Fruit fly (Drosophila melanogaster) whole organism, embryonic: ENCODE results near the gene sws.

Experiments
- Asciz ChIP-seq: fragments of 200-800 bp; sonication (Bioruptor generic); optimal IDR thresholded peaks from 2 replicates; lab custom pipeline; 2017; ENCODE audit warnings: missing biosample characterization, mild to moderate bottlenecking, missing genetic modification characterization, missing genetic modification reagents
- Atf-2 ChIP-seq: fragments of 200-800 bp; sonication (Bioruptor generic); optimal IDR thresholded peaks from 2 replicates; lab custom pipeline; 2016; ENCODE audit warnings: missing biosample characterization, missing genetic modification characterization
- CG10267 ChIP-seq: fragments of 200-800 bp; sonication (Bioruptor generic); optimal IDR thresholded peaks from 2 replicates; lab custom pipeline; 2018; ENCODE audit warnings: missing biosample characterization, mild to moderate bottlenecking, missing genetic modification characterization, moderate library complexity
- CG10274 ChIP-seq: fragments of 200-800 bp; sonication (Bioruptor generic); optimal IDR thresholded peaks from 3 replicates; lab custom pipeline; 2017; ENCODE audit warnings: missing biosample characterization, mild to moderate bottlenecking, missing genetic modification characterization
- CG11723 ChIP-seq: fragments of 200-800 bp; sonication (Bioruptor generic); optimal IDR thresholded peaks from 2 replicates; lab custom pipeline; 2017; ENCODE audit warnings: missing biosample characterization, mild to moderate bottlenecking, missing genetic modification characterization
- CG12155 ChIP-seq: fragments of 200-800 bp; sonication (Bioruptor generic); optimal IDR thresholded peaks from 3 replicates; lab custom pipeline; 2016; ENCODE audit warnings: missing biosample characterization, missing genetic modification characterization
- CG12219 ChIP-seq: fragments of 200-800 bp; sonication (Bioruptor generic); optimal IDR thresholded peaks from 3 replicates; lab custom pipeline; 2018; ENCODE audit warnings: missing biosample characterization, mild to moderate bottlenecking, missing genetic modification characterization
- CG12391 ChIP-seq: fragments of 200-800 bp; sonication (Bioruptor generic); optimal IDR thresholded peaks from 3 replicates; lab custom pipeline; 2018; ENCODE audit warnings: missing biosample characterization, mild to moderate bottlenecking, missing genetic modification characterization, moderate library complexity
- CG15269 ChIP-seq: fragments of 200-800 bp; sonication (Bioruptor generic); optimal IDR thresholded peaks from 2 replicates; lab custom pipeline; 2018; ENCODE audit warnings: missing biosample characterization, mild to moderate bottlenecking, missing genetic modification characterization, moderate library complexity
- CG15696 ChIP-seq: fragments of 200-800 bp; sonication (Bioruptor generic); optimal IDR thresholded peaks from 2 replicates; lab custom pipeline; 2019; ENCODE audit warnings: missing biosample characterization, mild to moderate bottlenecking, missing genetic modification characterization, moderate library complexity
- CG17802 ChIP-seq: fragments of 200-800 bp; sonication (Bioruptor generic); optimal IDR thresholded peaks from 2 replicates; lab custom pipeline; 2018; ENCODE audit warnings: missing biosample characterization, mild to moderate bottlenecking, missing genetic modification characterization, moderate library complexity
- CG1792 ChIP-seq: fragments of 200-800 bp; sonication (Bioruptor generic); optimal IDR thresholded peaks from 2 replicates; lab custom pipeline; 2016; ENCODE audit warnings: missing biosample characterization, missing genetic modification characterization
- CG2875 ChIP-seq: fragments of 200-800 bp; sonication (Bioruptor generic); optimal IDR thresholded peaks from 2 replicates; lab custom pipeline; 2017; ENCODE audit warnings: missing biosample characterization, mild to moderate bottlenecking, missing genetic modification characterization, missing genetic modification reagents
- CG31224 ChIP-seq: fragments of 200-800 bp; sonication (Bioruptor generic); IDR thresholded peaks from 2 replicates; pipeline ENCODE4 v1.3.6; 2022; ENCODE audit warnings: missing biosample characterization, missing genetic modification characterization
- CG3281 ChIP-seq: fragments of 200-800 bp; sonication (Bioruptor generic); optimal IDR thresholded peaks from 3 replicates; lab custom pipeline; 2017; ENCODE audit warnings: missing biosample characterization, mild to moderate bottlenecking, missing genetic modification characterization
- CG4328 ChIP-seq: fragments of 200-800 bp; sonication (Bioruptor generic); optimal IDR thresholded peaks from 3 replicates; lab custom pipeline; 2017; ENCODE audit warnings: missing biosample characterization, missing genetic modification reagents, missing genetic modification characterization
- CG4707 ChIP-seq: fragments of 200-800 bp; sonication (Bioruptor generic); optimal IDR thresholded peaks from 2 replicates; lab custom pipeline; 2018; ENCODE audit warnings: missing biosample characterization, mild to moderate bottlenecking, missing genetic modification characterization, moderate library complexity
- CG6175 ChIP-seq: fragments of 200-800 bp; sonication (Bioruptor generic); IDR thresholded peaks from 3 replicates; pipeline ENCODE4 v1.3.6; 2022; ENCODE audit warnings: missing biosample characterization, missing genetic modification characterization
- CG6813 ChIP-seq: fragments of 200-800 bp; sonication (Bioruptor generic); optimal IDR thresholded peaks from 2 replicates; lab custom pipeline; 2017; ENCODE audit warnings: missing biosample characterization, missing genetic modification characterization, mild to moderate bottlenecking, moderate library complexity, missing genetic modification reagents
- CG6854 ChIP-seq: fragments of 200-800 bp; sonication (Bioruptor generic); optimal IDR thresholded peaks from 3 replicates; lab custom pipeline; 2017; ENCODE audit warnings: missing biosample characterization, mild to moderate bottlenecking, missing genetic modification characterization
- CG7556 ChIP-seq: fragments of 200-800 bp; sonication (Bioruptor generic); optimal IDR thresholded peaks from 2 replicates; lab custom pipeline; 2017; ENCODE audit warnings: missing biosample characterization, mild to moderate bottlenecking, missing genetic modification characterization
- CG7839 ChIP-seq: fragments of 200-800 bp; sonication (Bioruptor generic); optimal IDR thresholded peaks from 3 replicates; lab custom pipeline; 2018; ENCODE audit warnings: missing biosample characterization, mild to moderate bottlenecking, missing genetic modification characterization, moderate library complexity
- Camta ChIP-seq: fragments of 200-800 bp; sonication (Bioruptor generic); optimal IDR thresholded peaks from 2 replicates; lab custom pipeline; 2016; ENCODE audit warnings: missing biosample characterization, missing genetic modification characterization
- Chrac-16 ChIP-seq: fragments of 200-800 bp; sonication (Bioruptor generic); optimal IDR thresholded peaks from 3 replicates; lab custom pipeline; 2016; ENCODE audit warnings: missing biosample characterization, missing genetic modification characterization
- Eip74EF ChIP-seq, 2 experiments: fragments of 200-800 bp in 1 of 2; fragments of >200 bp in 1 of 2; sonication (Bioruptor generic) in 1 of 2; optimal IDR thresholded peaks; 2 replicates each; lab custom pipeline; 2017 to 2019; ENCODE audit warnings: missing biosample characterization in 2 of 2, missing genetic modification characterization in 2 of 2, mild to moderate bottlenecking in 1 of 2, moderate library complexity in 1 of 2
- Elba2 ChIP-seq: fragments of 200-800 bp; sonication (Bioruptor generic); optimal IDR thresholded peaks from 3 replicates; lab custom pipeline; 2016; ENCODE audit warnings: missing biosample characterization, missing genetic modification characterization
- Ets97D ChIP-seq: fragments of 200-800 bp; sonication (Bioruptor generic); optimal IDR thresholded peaks from 3 replicates; lab custom pipeline; 2016; ENCODE audit warnings: missing biosample characterization, missing genetic modification characterization
- HLH54F ChIP-seq: fragments of 200-800 bp; sonication (Bioruptor generic); optimal IDR thresholded peaks from 3 replicates; lab custom pipeline; 2016; ENCODE audit warnings: missing biosample characterization, missing genetic modification characterization
- Hmx ChIP-seq: fragments of 200-800 bp; sonication (Bioruptor generic); optimal IDR thresholded peaks from 2 replicates; lab custom pipeline; 2016; ENCODE audit warnings: missing biosample characterization, missing genetic modification characterization
- Max ChIP-seq: fragments of 200-800 bp; sonication (Bioruptor generic); optimal IDR thresholded peaks from 2 replicates; lab custom pipeline; 2016; ENCODE audit warnings: missing biosample characterization, mild to moderate bottlenecking, missing genetic modification characterization
- Mrtf ChIP-seq: fragments of 200-800 bp; sonication (Bioruptor generic); IDR thresholded peaks from 3 replicates; pipeline ENCODE4 v1.3.6; 2022; ENCODE audit warnings: missing biosample characterization, missing genetic modification characterization
- PHDP ChIP-seq: fragments of 200-800 bp; sonication (Bioruptor generic); optimal IDR thresholded peaks from 3 replicates; lab custom pipeline; 2018; ENCODE audit warnings: missing biosample characterization, mild to moderate bottlenecking, missing genetic modification characterization, moderate library complexity
- Sin3A ChIP-seq: fragments of >200 bp; optimal IDR thresholded peaks from 2 replicates; lab custom pipeline; 2018
- Taf1 ChIP-seq: fragments of 200-800 bp; sonication (Bioruptor generic); IDR thresholded peaks from 2 replicates; pipeline ENCODE4 v1.3.6; 2022; ENCODE audit warnings: missing biosample characterization, missing genetic modification characterization
- ato ChIP-seq: fragments of 200-800 bp; sonication (Bioruptor generic); IDR thresholded peaks from 2 replicates; pipeline ENCODE4 v1.3.6; 2022; ENCODE audit warnings: missing biosample characterization, missing genetic modification characterization; ENCODE audit not compliant: partially characterized antibody
- br ChIP-seq: fragments of >200 bp; optimal IDR thresholded peaks from 2 replicates; lab custom pipeline; 2017
- corto ChIP-seq: fragments of 200-800 bp; sonication (Bioruptor generic); optimal IDR thresholded peaks from 2 replicates; lab custom pipeline; 2016; ENCODE audit warnings: missing biosample characterization, mild to moderate bottlenecking, missing genetic modification characterization, moderate library complexity
- emc ChIP-seq: fragments of 200-800 bp; sonication (Bioruptor generic); optimal IDR thresholded peaks from 2 replicates; lab custom pipeline; 2016; ENCODE audit warnings: missing biosample characterization, missing genetic modification characterization
- fu2 ChIP-seq: fragments of 200-800 bp; sonication (Bioruptor generic); optimal IDR thresholded peaks from 2 replicates; lab custom pipeline; 2016; ENCODE audit warnings: missing biosample characterization, missing genetic modification characterization
- ham ChIP-seq: fragments of 200-800 bp; sonication (Bioruptor generic); IDR thresholded peaks from 2 replicates; pipeline ENCODE4 v1.3.6; 2022; ENCODE audit warnings: missing biosample characterization, missing genetic modification characterization
- ken ChIP-seq: fragments of 200-800 bp; sonication (Bioruptor generic); IDR thresholded peaks from 3 replicates; pipeline ENCODE4 v1.3.6; 2022; ENCODE audit warnings: missing biosample characterization, missing genetic modification characterization
- onecut ChIP-seq: fragments of 200-800 bp; sonication (Bioruptor generic); IDR thresholded peaks from 2 replicates; pipeline ENCODE4 v1.3.6; 2022; ENCODE audit warnings: missing biosample characterization, missing genetic modification characterization
- p53 ChIP-seq: fragments of 200-800 bp; sonication (Bioruptor generic); optimal IDR thresholded peaks from 2 replicates; lab custom pipeline; 2016; ENCODE audit warnings: missing biosample characterization, missing genetic modification characterization
- pros ChIP-seq: fragments of 200-800 bp; sonication (Bioruptor generic); optimal IDR thresholded peaks from 3 replicates; lab custom pipeline; 2019; ENCODE audit warnings: missing biosample characterization, mild to moderate bottlenecking, missing genetic modification characterization, moderate library complexity
- rib ChIP-seq: fragments of 200-800 bp; sonication (Bioruptor generic); IDR thresholded peaks from 2 replicates; pipeline ENCODE4 v1.3.6; 2022; ENCODE audit warnings: missing biosample characterization, missing genetic modification characterization
- run ChIP-seq: fragments of 200-800 bp; sonication (Bioruptor generic); optimal IDR thresholded peaks from 3 replicates; lab custom pipeline; 2018; ENCODE audit warnings: missing biosample characterization, mild to moderate bottlenecking, missing genetic modification characterization
- sna ChIP-seq: fragments of 200-800 bp; sonication (Bioruptor generic); IDR thresholded peaks from 2 replicates; pipeline ENCODE4 v1.3.6; 2022; ENCODE audit warnings: missing biosample characterization, missing genetic modification characterization; ENCODE audit not compliant: partially characterized antibody
- sug ChIP-seq: fragments of 200-800 bp; optimal IDR thresholded peaks from 2 replicates; lab custom pipeline; 2019; ENCODE audit warnings: missing biosample characterization, mild to moderate bottlenecking, missing genetic modification characterization, moderate library complexity
- tin ChIP-seq: fragments of 200-800 bp; sonication (Bioruptor generic); optimal IDR thresholded peaks from 3 replicates; lab custom pipeline; 2016; ENCODE audit warnings: missing biosample characterization, missing genetic modification characterization
- tx ChIP-seq: fragments of 200-800 bp; sonication (Bioruptor generic); optimal IDR thresholded peaks from 2 replicates; lab custom pipeline; 2016; ENCODE audit warnings: missing biosample characterization, missing genetic modification characterization
- wek ChIP-seq: fragments of 200-800 bp; sonication (Bioruptor generic); optimal IDR thresholded peaks from 3 replicates; lab custom pipeline; 2018; ENCODE audit warnings: missing biosample characterization, mild to moderate bottlenecking, missing genetic modification characterization, moderate library complexity

sws gene

dm6 chrX:7911983-7912630, 55.9 kb downstream of the sws start, which contains the start of gene snz (continued):
- TF ChIP-seq Asciz (no peak), CG31224 (GFP tag; lab: Robert Waterston, UW) (no peak), CG10274 (GFP tag; lab: Kevin White, UChicago) (no peak), CG17802 (tag; lab: Kevin White, UChicago) (no peak), pros (GFP tag; lab: Kevin White, UChicago) (no peak), tin (no peak), CG12219 (GFP tag; lab: Kevin White, UChicago) (no peak), HLH54F (GFP tag; lab: Kevin White, UChicago) (no peak), Sin3A (lab: Kevin White, UChicago) (peak; percentile 8), CG4707 (no peak), Atf-2 (GFP tag; lab: Kevin White, UChicago) (no peak), Camta (GFP tag; lab: Kevin White, UChicago) (no peak), fu2 (GFP tag; lab: Kevin White, UChicago) (no peak), tx (no peak), CG1792 (GFP tag; lab: Kevin White, UChicago) (no peak), Chrac-16 (GFP tag; lab: Kevin White, UChicago) (no peak), Mrtf (GFP tag; lab: Robert Waterston, UW) (no peak), sug (tag; lab: Kevin White, UChicago) (peak; percentile 77), CG6813 (GFP tag; lab: Kevin White, UChicago) (no peak), CG15696 (tag; lab: Kevin White, UChicago) (no peak), CG6175 (no peak), ken (GFP tag; lab: Robert Waterston, UW) (no peak), ato (GFP tag; lab: Robert Waterston, UW) (peak; percentile 50; the same call in 1 of the 2 replicates), run (tag; lab: Kevin White, UChicago) (no peak), wek (GFP tag; lab: Kevin White, UChicago) (no peak), rib (no peak), Max (GFP tag; lab: Kevin White, UChicago) (no peak), p53 (GFP tag; lab: Kevin White, UChicago) (no peak), Ets97D (GFP tag; lab: Kevin White, UChicago) (peak; percentile 38), Taf1 (GFP tag; lab: Robert Waterston, UW) (no peak), CG11723 (GFP tag; lab: Kevin White, UChicago) (no peak), CG2875 (GFP tag; lab: Kevin White, UChicago) (no peak), CG7839 (tag; lab: Kevin White, UChicago) (no peak), CG3281 (GFP tag; lab: Kevin White, UChicago) (no peak), emc (no peak), onecut (GFP tag; lab: Robert Waterston, UW) (peak; percentile 85), CG12391 (tag; lab: Kevin White, UChicago) (no peak), CG4328 (GFP tag; lab: Kevin White, UChicago) (no peak), CG15269 (tag; lab: Kevin White, UChicago) (no peak), PHDP (no peak), corto (GFP tag; lab: Kevin White, UChicago) (no peak), ham (GFP tag; lab: Robert Waterston, UW) (no peak), Hmx (GFP tag; lab: Kevin White, UChicago) (no peak), br (lab: Kevin White, UChicago) (no peak), CG7556 (GFP tag; lab: Kevin White, UChicago) (no peak), sna (peak; percentile 77), Elba2 (GFP tag; lab: Kevin White, UChicago) (peak; percentile 53), CG12155 (peak; percentile 70), CG6854 (GFP tag; lab: Kevin White, UChicago) (no peak), Eip74EF (GFP tag; optimal IDR thresholded peaks at IDR 0.05; lab: Kevin White, UChicago) (no peak), CG10267 (tag; lab: Kevin White, UChicago) (peak; percentile 22)
